ENCODE assay signal across 1 fruit fly cellular context in the genomic region with DNA sequence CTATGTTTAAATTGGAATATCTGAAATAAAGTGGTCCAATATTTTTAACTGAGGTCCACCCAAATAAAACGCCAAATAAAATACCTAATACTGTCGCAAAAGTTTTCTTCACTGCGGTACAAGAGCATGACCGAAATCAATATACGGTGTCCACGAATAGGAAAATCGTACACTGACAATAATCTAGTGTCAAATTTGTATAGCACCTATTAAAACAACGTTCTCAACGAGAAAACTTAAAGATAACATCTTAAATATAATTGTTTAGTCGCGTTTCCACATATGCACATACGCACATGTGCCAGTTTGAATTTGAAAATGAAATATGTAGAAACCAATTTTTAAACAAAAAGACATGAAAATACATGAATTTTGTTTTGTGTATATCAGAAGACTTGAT.
TF ChIP-seq lines count a peak whose summit lies in the region.

No protein-coding gene starts in this region.

TF ChIP-seq in whole organism, embryonic, 481 proteins besides CTCF, POLR2A, EP300 and RAD21 (continued from another document):
- TF ChIP-seq CG12299 (tag; optimal IDR thresholded peaks at IDR 0.05; lab: Kevin White, UChicago) (peak; percentile 62), fd102C (GFP tag; optimal IDR thresholded peaks at IDR 0.05; lab: Kevin White, UChicago) (no peak), HLHmδ (GFP tag; optimal IDR thresholded peaks at IDR 0.05; lab: Kevin White, UChicago) (no peak), inv (GFP tag; IDR thresholded peaks at IDR 0.05; lab: Robert Waterston, UW; ENCODE audit: partially characterized antibody) (no peak), CG7786 (GFP tag; optimal IDR thresholded peaks at IDR 0.05; lab: Kevin White, UChicago) (peak; percentile 52), Rx (GFP tag; IDR thresholded peaks at IDR 0.05; lab: Robert Waterston, UW) (no peak), Asciz (GFP tag; optimal IDR thresholded peaks at IDR 0.05; lab: Kevin White, UChicago) (peak; percentile 67), Eip74EF (GFP tag; optimal IDR thresholded peaks at IDR 0.05; lab: Kevin White, UChicago) (peak in 1 of 2 experiments; percentile 70), CoRest (tag; optimal IDR thresholded peaks at IDR 0.05; lab: Kevin White, UChicago) (peak; percentile 79), gsb (GFP tag; IDR thresholded peaks at IDR 0.05; lab: Robert Waterston, UW) (no peak), mld (GFP tag; IDR thresholded peaks at IDR 0.05; lab: Robert Waterston, UW; ENCODE audit: partially characterized antibody) (no peak), wdn (GFP tag; IDR thresholded peaks at IDR 0.05; lab: Robert Waterston, UW) (no peak), slp2 (GFP tag; optimal IDR thresholded peaks at IDR 0.05; lab: Kevin White, UChicago) (peak; percentile 52), Myb (GFP tag; optimal IDR thresholded peaks at IDR 0.05; lab: Kevin White, UChicago) (peak; percentile 38), CG6254 (GFP tag; optimal IDR thresholded peaks at IDR 0.05; lab: Kevin White, UChicago) (peak; percentile 51), Nf-YA (GFP tag; IDR thresholded peaks at IDR 0.05; lab: Robert Waterston, UW) (0 out of 2 replicates have a peak, but pooled peaks have one; percentile 18), Ravus (GFP tag; IDR thresholded peaks at IDR 0.05; lab: Robert Waterston, UW) (no peak), ac (GFP tag; optimal IDR thresholded peaks at IDR 0.05; lab: Kevin White, UChicago) (peak; percentile 9), Abd-B (GFP tag; optimal IDR thresholded peaks at IDR 0.05; lab: Kevin White, UChicago) (peak; percentile 56), so (GFP tag; IDR thresholded peaks at IDR 0.05; lab: Robert Waterston, UW) (no peak), CG2712 (tag; optimal IDR thresholded peaks at IDR 0.05; lab: Kevin White, UChicago) (peak; percentile 81), CG34224 (GFP tag; IDR thresholded peaks at IDR 0.05; lab: Robert Waterston, UW; ENCODE audit: partially characterized antibody) (no peak), CG15601 (tag; optimal IDR thresholded peaks at IDR 0.05; lab: Kevin White, UChicago) (peak; percentile 69), caup (GFP tag; optimal IDR thresholded peaks at IDR 0.05; lab: Kevin White, UChicago; ENCODE audit: severe bottlenecking) (peak; percentile 47), CG13775 (GFP tag; optimal IDR thresholded peaks at IDR 0.05; lab: Kevin White, UChicago) (peak; percentile 60), fd96Cb (tag; optimal IDR thresholded peaks at IDR 0.05; lab: Kevin White, UChicago) (peak; percentile 79), hth (optimal IDR thresholded peaks at IDR 0.05; lab: Kevin White, UChicago) (no peak), Dp (GFP tag; optimal IDR thresholded peaks at IDR 0.05; lab: Kevin White, UChicago) (no peak), HmgZ (tag; optimal IDR thresholded peaks at IDR 0.05; lab: Kevin White, UChicago) (peak; percentile 47), MESR4 (GFP tag; optimal IDR thresholded peaks at IDR 0.05; lab: Kevin White, UChicago) (no peak), cg (GFP tag; optimal IDR thresholded peaks at IDR 0.05; lab: Kevin White, UChicago) (no peak), CG8290 (GFP tag; optimal IDR thresholded peaks at IDR 0.05; lab: Kevin White, UChicago) (peak; percentile 32), CG8290 (tag; optimal IDR thresholded peaks at IDR 0.05; lab: Kevin White, UChicago) (peak in 1 of 2 experiments; percentile 31), CG7839 (tag; optimal IDR thresholded peaks at IDR 0.05; lab: Kevin White, UChicago) (peak; percentile 70), CG18599 (GFP tag; optimal IDR thresholded peaks at IDR 0.05; lab: Kevin White, UChicago) (no peak), corto (GFP tag; optimal IDR thresholded peaks at IDR 0.05; lab: Kevin White, UChicago) (no peak), Poxn (GFP tag; IDR thresholded peaks at IDR 0.05; lab: Robert Waterston, UW) (no peak), Sry-δ (GFP tag; optimal IDR thresholded peaks at IDR 0.05; lab: Kevin White, UChicago) (peak; percentile 16), onecut (GFP tag; IDR thresholded peaks at IDR 0.05; lab: Robert Waterston, UW) (peak; percentile 76), CG4854 (GFP tag; optimal IDR thresholded peaks at IDR 0.05; lab: Kevin White, UChicago) (peak; percentile 40), CG5245 (GFP tag; optimal IDR thresholded peaks at IDR 0.05; lab: Kevin White, UChicago) (peak; percentile 59), CG17361 (GFP tag; IDR thresholded peaks at IDR 0.05; lab: Robert Waterston, UW) (peak; percentile 70; the same call in 2 of the 3 replicates), CG18619 (GFP tag; optimal IDR thresholded peaks at IDR 0.05; lab: Kevin White, UChicago) (peak; percentile 48), Jarid2 (GFP tag; optimal IDR thresholded peaks at IDR 0.05; lab: Kevin White, UChicago) (peak; percentile 7), az2 (GFP tag; optimal IDR thresholded peaks at IDR 0.05; lab: Kevin White, UChicago) (peak; percentile 70)
